Worm (Caenorhabditis elegans) whole organism, L3 larva: Measurements from ENCODE around the gene mdf-1.

ENCODE experiments used
- nhr-237 ChIP-seq: fragments of 150-350 bp; optimal IDR thresholded peaks from 2 replicates; lab custom pipeline; 2014; ENCODE audit warnings: missing biosample characterization, missing genetic modification characterization
- snpc-4 ChIP-seq: fragments of 150-350 bp; optimal IDR thresholded peaks from 2 replicates; lab custom pipeline; 2014; ENCODE audit warnings: missing biosample characterization, missing genetic modification characterization
- unc-39 ChIP-seq: sonication (generic microtip); optimal IDR thresholded peaks from 4 replicates; lab custom pipeline; 2017; ENCODE audit warnings: missing biosample characterization, missing genetic modification characterization
- unc-62 ChIP-seq: fragments of 150-350 bp; sonication (generic microtip); optimal IDR thresholded peaks from 4 replicates; lab custom pipeline; 2014; ENCODE audit warnings: missing biosample characterization, missing genetic modification reagents, missing genetic modification characterization

DNA sequence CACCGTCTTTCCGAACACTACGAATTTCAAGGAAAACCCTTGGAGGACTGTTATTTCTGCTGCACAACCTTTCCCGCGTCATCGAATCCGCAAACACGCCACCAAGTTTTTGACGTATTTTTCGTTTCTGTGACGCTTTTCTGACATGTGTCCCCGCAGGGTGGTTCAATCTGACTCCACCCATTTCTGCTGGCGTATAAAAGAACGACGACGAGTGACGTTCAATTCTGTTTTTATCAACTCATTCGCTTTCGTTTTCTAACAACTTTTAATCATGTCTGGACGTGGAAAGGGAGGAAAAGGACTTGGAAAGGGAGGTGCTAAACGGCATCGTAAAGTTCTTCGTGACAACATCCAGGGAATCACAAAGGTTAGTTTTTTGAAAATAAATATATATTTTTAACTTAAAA lies 2.8 kb upstream of the mdf-1 start, which contains the start of gene his-37:
- no peak for TF ChIP-seq unc-39 (tag; lab: Kevin White, UChicago)
- peak; percentile 96 for TF ChIP-seq snpc-4
- no peak for TF ChIP-seq nhr-237
- peak; percentile 97 for TF ChIP-seq unc-62 (GFP tag; lab: Kevin White, UChicago)
